Worm (Caenorhabditis elegans): ENCODE data around the gene R09E10.5.

DNA sequence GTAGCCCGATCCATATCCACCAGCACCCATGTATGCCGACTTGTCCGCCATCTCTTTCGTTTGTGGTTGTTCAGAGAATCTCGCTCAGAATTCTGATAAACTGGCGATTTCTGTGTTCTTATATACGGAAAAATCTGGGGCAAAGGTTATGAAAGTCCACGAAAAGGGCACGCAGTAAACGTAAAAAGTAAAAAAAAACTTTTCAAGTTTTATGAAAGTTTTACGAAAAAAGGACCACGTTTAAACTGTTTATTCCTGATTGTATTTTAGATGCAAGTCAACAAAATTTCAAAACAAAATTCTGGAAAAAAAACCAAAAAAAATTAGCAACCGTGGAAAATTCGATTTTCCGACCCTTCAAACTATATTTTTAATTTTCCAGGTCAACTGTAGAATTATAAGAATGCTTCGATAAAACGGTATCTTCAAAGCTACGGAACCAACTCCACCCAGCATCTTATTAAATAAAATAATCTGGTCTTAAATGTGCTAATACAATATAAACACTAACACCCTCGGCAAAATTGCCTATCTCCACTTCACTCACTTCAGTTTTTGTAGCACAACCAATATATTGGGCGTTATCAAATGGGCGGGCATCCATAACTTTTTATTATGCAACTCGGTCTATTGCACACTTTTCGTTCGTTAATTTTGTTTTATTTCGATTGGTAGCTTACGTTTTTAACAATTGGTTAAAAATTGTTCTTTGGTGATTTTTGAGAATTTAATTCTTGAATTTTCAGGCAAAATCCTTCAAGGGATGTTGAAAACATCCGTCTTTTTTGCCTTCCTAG is 32.8 kb downstream of the R09E10.5 start, which contains the start of the genes nspd-7 and Y43C5A.2:
- TF ChIP-seq cog-1 (tag; optimal IDR thresholded peaks at IDR 0.05) (no peak), flt-1 (GFP tag; IDR thresholded peaks at IDR 0.05) (no peak), med-1 (GFP tag; optimal IDR thresholded peaks at IDR 0.05; ENCODE audit: insufficient read depth) (no peak), ztf-29 (GFP tag; IDR thresholded peaks at IDR 0.05) (no peak), klf-2 (GFP tag; conservative IDR thresholded peaks at IDR 0.05) (no peak), ref-1 (GFP tag; conservative IDR thresholded peaks at IDR 0.05) (no peak), ztf-23 (GFP tag; IDR thresholded peaks at IDR 0.05) (no peak), tab-1 (GFP tag; IDR thresholded peaks at IDR 0.05) (no peak), T22C8.4 (GFP tag; IDR thresholded peaks at IDR 0.05) (no peak)
